Fruit fly (Drosophila melanogaster) whole organism, embryonic: ENCODE measurements around the gene Swip-1.

ENCODE experiments used
- BtbVII ChIP-seq: fragments of 200-800 bp; sonication (Bioruptor generic); optimal IDR thresholded peaks from 3 replicates; lab custom pipeline; 2017; ENCODE audit warnings: missing biosample characterization, mild to moderate bottlenecking, missing genetic modification characterization
- CG10209 ChIP-seq: fragments of 200-800 bp; sonication (Bioruptor generic); optimal IDR thresholded peaks from 3 replicates; lab custom pipeline; 2017; ENCODE audit warnings: missing biosample characterization, mild to moderate bottlenecking, missing genetic modification characterization, missing genetic modification reagents
- CG10431 ChIP-seq: fragments of 200-800 bp; sonication (Bioruptor generic); optimal IDR thresholded peaks from 3 replicates; lab custom pipeline; 2018; ENCODE audit warnings: missing biosample characterization, mild to moderate bottlenecking, missing genetic modification characterization
- CG11093 ChIP-seq: fragments of 200-800 bp; sonication (Bioruptor generic); IDR thresholded peaks from 3 replicates; pipeline ENCODE4 v1.3.6; 2022; ENCODE audit warnings: missing biosample characterization, missing genetic modification characterization
- CG12299 ChIP-seq: fragments of 200-800 bp; sonication (Bioruptor generic); optimal IDR thresholded peaks from 2 replicates; lab custom pipeline; 2018; ENCODE audit warnings: missing biosample characterization, mild to moderate bottlenecking, missing genetic modification characterization
- CG13123 ChIP-seq: fragments of 200-800 bp; sonication (Bioruptor generic); optimal IDR thresholded peaks from 2 replicates; lab custom pipeline; 2016; ENCODE audit warnings: missing biosample characterization, missing genetic modification characterization
- CG13287 ChIP-seq: fragments of 200-800 bp; sonication (Bioruptor generic); IDR thresholded peaks from 2 replicates; pipeline ENCODE4 v1.3.6; 2022; ENCODE audit warnings: missing biosample characterization, missing genetic modification characterization; ENCODE audit not compliant: partially characterized antibody
- CG14860 ChIP-seq: fragments of 200-800 bp; sonication (Bioruptor generic); IDR thresholded peaks from 3 replicates; pipeline ENCODE4 v1.3.6; 2022; ENCODE audit warnings: missing biosample characterization, missing genetic modification characterization; ENCODE audit not compliant: partially characterized antibody
- CG17361 ChIP-seq: fragments of 200-800 bp; sonication (Bioruptor generic); IDR thresholded peaks from 3 replicates; pipeline ENCODE4 v1.3.6; 2022; ENCODE audit warnings: missing biosample characterization, missing genetic modification characterization
- CG17912 ChIP-seq: fragments of 200-800 bp; sonication (Bioruptor generic); optimal IDR thresholded peaks from 2 replicates; lab custom pipeline; 2018; ENCODE audit warnings: missing biosample characterization, mild to moderate bottlenecking, missing genetic modification characterization
- CG1832 ChIP-seq: fragments of 200-800 bp; sonication (Bioruptor generic); optimal IDR thresholded peaks from 2 replicates; lab custom pipeline; 2017; ENCODE audit warnings: missing biosample characterization, mild to moderate bottlenecking, missing genetic modification characterization, inconsistent platforms
- CG2712 ChIP-seq: fragments of 200-800 bp; optimal IDR thresholded peaks from 3 replicates; lab custom pipeline; 2019; ENCODE audit warnings: missing biosample characterization, mild to moderate bottlenecking, missing genetic modification characterization, moderate library complexity
- CG2889 ChIP-seq: fragments of 200-800 bp; sonication (Bioruptor generic); IDR thresholded peaks from 3 replicates; pipeline ENCODE4 v1.3.6; 2022; ENCODE audit warnings: missing biosample characterization, missing genetic modification characterization
- CG31224 ChIP-seq: fragments of 200-800 bp; sonication (Bioruptor generic); IDR thresholded peaks from 2 replicates; pipeline ENCODE4 v1.3.6; 2022; ENCODE audit warnings: missing biosample characterization, missing genetic modification characterization
- CG3163 ChIP-seq: fragments of 200-800 bp; sonication (Bioruptor generic); optimal IDR thresholded peaks from 3 replicates; lab custom pipeline; 2016; ENCODE audit warnings: missing biosample characterization, missing genetic modification characterization
- CG32532 ChIP-seq: fragments of 200-800 bp; sonication (Bioruptor generic); IDR thresholded peaks from 2 replicates; pipeline ENCODE4 v1.3.6; 2022; ENCODE audit warnings: missing biosample characterization, missing genetic modification characterization
- CG4617 ChIP-seq: fragments of 200-800 bp; sonication (Bioruptor generic); optimal IDR thresholded peaks from 3 replicates; lab custom pipeline; 2016; ENCODE audit warnings: missing biosample characterization, missing genetic modification characterization, borderline replicate concordance
- CG6813 ChIP-seq: fragments of 200-800 bp; sonication (Bioruptor generic); optimal IDR thresholded peaks from 2 replicates; lab custom pipeline; 2017; ENCODE audit warnings: missing biosample characterization, missing genetic modification characterization, mild to moderate bottlenecking, moderate library complexity, missing genetic modification reagents
- CG8359 ChIP-seq: fragments of 200-800 bp; sonication (Bioruptor generic); optimal IDR thresholded peaks from 2 replicates; lab custom pipeline; 2017; ENCODE audit warnings: missing biosample characterization, mild to moderate bottlenecking, missing genetic modification characterization, borderline replicate concordance
- CG9797 ChIP-seq: fragments of 200-800 bp; sonication (Bioruptor generic); optimal IDR thresholded peaks from 3 replicates; lab custom pipeline; 2018; ENCODE audit warnings: missing biosample characterization, mild to moderate bottlenecking, missing genetic modification characterization
- CkIIα-i1 ChIP-seq: fragments of 200-800 bp; sonication (Bioruptor generic); IDR thresholded peaks from 2 replicates; pipeline ENCODE4 v1.3.6; 2022; ENCODE audit warnings: missing biosample characterization, missing genetic modification characterization
- Deaf1 ChIP-seq: fragments of 200-800 bp; optimal IDR thresholded peaks from 3 replicates; lab custom pipeline; 2019; ENCODE audit warnings: missing biosample characterization, mild to moderate bottlenecking, missing genetic modification characterization, moderate library complexity
- Dek ChIP-seq: fragments of 200-800 bp; sonication (Bioruptor generic); optimal IDR thresholded peaks from 3 replicates; lab custom pipeline; 2019; ENCODE audit warnings: missing biosample characterization, mild to moderate bottlenecking, missing genetic modification characterization, moderate library complexity
- Doc3 ChIP-seq: fragments of 200-800 bp; sonication (Bioruptor generic); IDR thresholded peaks from 3 replicates; pipeline ENCODE4 v1.3.6; 2022; ENCODE audit warnings: missing biosample characterization, missing genetic modification characterization; ENCODE audit not compliant: partially characterized antibody
- Dref ChIP-seq: fragments of 200-800 bp; sonication (Bioruptor generic); IDR thresholded peaks from 2 replicates; pipeline ENCODE4 v1.3.6; 2022; ENCODE audit warnings: missing biosample characterization, missing genetic modification characterization
- E2f1 ChIP-seq: fragments of 200-800 bp; sonication (Bioruptor generic); IDR thresholded peaks from 2 replicates; pipeline ENCODE4 v1.3.6; 2022; ENCODE audit warnings: missing biosample characterization, missing genetic modification characterization
- Meics ChIP-seq: fragments of 200-800 bp; sonication (Bioruptor generic); optimal IDR thresholded peaks from 2 replicates; lab custom pipeline; 2017; ENCODE audit warnings: missing biosample characterization, mild to moderate bottlenecking, missing genetic modification characterization
- NC2β ChIP-seq: fragments of 200-800 bp; sonication (Bioruptor generic); optimal IDR thresholded peaks from 2 replicates; lab custom pipeline; 2016; ENCODE audit warnings: missing biosample characterization, missing genetic modification characterization
- NK7.1 ChIP-seq: fragments of 200-800 bp; sonication (Bioruptor generic); optimal IDR thresholded peaks from 3 replicates; lab custom pipeline; 2016; ENCODE audit warnings: missing biosample characterization, missing genetic modification characterization
- Nf-YB ChIP-seq: fragments of 200-800 bp; sonication (Bioruptor generic); optimal IDR thresholded peaks from 3 replicates; lab custom pipeline; 2019; ENCODE audit warnings: missing biosample characterization, mild to moderate bottlenecking, missing genetic modification characterization, moderate library complexity
- Nf-YC ChIP-seq: fragments of 200-800 bp; optimal IDR thresholded peaks from 3 replicates; lab custom pipeline; 2019; ENCODE audit warnings: missing biosample characterization, mild to moderate bottlenecking, missing genetic modification characterization, moderate library complexity
- Sox100B ChIP-seq: fragments of 200-800 bp; sonication (Bioruptor generic); optimal IDR thresholded peaks from 3 replicates; lab custom pipeline; 2018; ENCODE audit warnings: missing biosample characterization, mild to moderate bottlenecking, missing genetic modification characterization
- Taf1 ChIP-seq: fragments of 200-800 bp; sonication (Bioruptor generic); IDR thresholded peaks from 2 replicates; pipeline ENCODE4 v1.3.6; 2022; ENCODE audit warnings: missing biosample characterization, missing genetic modification characterization
- Trl ChIP-seq, 3 experiments: fragments of >200 bp in 2 of 3; fragments of 200-800 bp in 1 of 3; sonication (Bioruptor generic) in 1 of 3; optimal IDR thresholded peaks; 2 replicates in 1 of 3; 3 replicates in 2 of 3; lab custom pipeline; 2016 to 2017; ENCODE audit warnings: missing biosample characterization in 1 of 3, missing genetic modification characterization in 1 of 3
- ac ChIP-seq: fragments of 200-800 bp; sonication (Bioruptor generic); optimal IDR thresholded peaks from 3 replicates; lab custom pipeline; 2017; ENCODE audit warnings: missing biosample characterization, mild to moderate bottlenecking, missing genetic modification characterization
- btn ChIP-seq: fragments of 200-800 bp; sonication (Bioruptor generic); optimal IDR thresholded peaks from 2 replicates; lab custom pipeline; 2016; ENCODE audit warnings: missing biosample characterization, missing genetic modification characterization
- dysf ChIP-seq: fragments of 200-800 bp; sonication (Bioruptor generic); IDR thresholded peaks from 3 replicates; pipeline ENCODE4 v1.3.6; 2022; ENCODE audit warnings: missing biosample characterization, missing genetic modification characterization
- gfzf ChIP-seq: fragments of 200-800 bp; sonication (Bioruptor generic); optimal IDR thresholded peaks from 2 replicates; lab custom pipeline; 2016; ENCODE audit warnings: missing biosample characterization, mild to moderate bottlenecking, missing genetic modification characterization, moderate library complexity
- nerfin-1 ChIP-seq: fragments of 200-800 bp; sonication (Bioruptor generic); optimal IDR thresholded peaks from 3 replicates; lab custom pipeline; 2019; ENCODE audit warnings: missing biosample characterization, mild to moderate bottlenecking, missing genetic modification characterization, moderate library complexity
- pita ChIP-seq: fragments of 200-800 bp; sonication (Bioruptor generic); optimal IDR thresholded peaks from 2 replicates; lab custom pipeline; 2017; ENCODE audit warnings: missing biosample characterization, mild to moderate bottlenecking, missing genetic modification characterization
- prd ChIP-seq, 3 experiments: fragments of >200 bp in 2 of 3; fragments of 200-800 bp in 1 of 3; sonication (Bioruptor generic) in 1 of 3; optimal IDR thresholded peaks in 2 of 3; IDR thresholded peaks in 1 of 3; 2 replicates in 2 of 3; 3 replicates in 1 of 3; pipeline versions ENCODE4 v1.3.6 to Lab custom; 2017 to 2022; ENCODE audit warnings: missing biosample characterization in 1 of 3, missing genetic modification characterization in 1 of 3
- rib ChIP-seq: fragments of 200-800 bp; sonication (Bioruptor generic); IDR thresholded peaks from 2 replicates; pipeline ENCODE4 v1.3.6; 2022; ENCODE audit warnings: missing biosample characterization, missing genetic modification characterization
- scrt ChIP-seq: fragments of 200-800 bp; sonication (Bioruptor generic); optimal IDR thresholded peaks from 2 replicates; lab custom pipeline; 2018; ENCODE audit warnings: missing biosample characterization, mild to moderate bottlenecking, missing genetic modification characterization, moderate library complexity
- tin ChIP-seq: fragments of 200-800 bp; sonication (Bioruptor generic); optimal IDR thresholded peaks from 3 replicates; lab custom pipeline; 2016; ENCODE audit warnings: missing biosample characterization, missing genetic modification characterization
- unc-4 ChIP-seq: fragments of 200-800 bp; sonication (Bioruptor generic); IDR thresholded peaks from 2 replicates; pipeline ENCODE4 v1.3.6; 2022; ENCODE audit warnings: missing biosample characterization, missing genetic modification characterization; ENCODE audit not compliant: partially characterized antibody
- vfl ChIP-seq: fragments of 200-800 bp; sonication (Bioruptor generic); optimal IDR thresholded peaks from 2 replicates; lab custom pipeline; 2016; ENCODE audit warnings: missing biosample characterization, missing genetic modification characterization

Gene Swip-1

dm6 chr2L:18948065-18948723 is 38.9 kb downstream of the Swip-1 start (continued):
- TF ChIP-seq CG17912 (GFP tag; lab: Kevin White, UChicago) (no peak), CG8359 (GFP tag; lab: Kevin White, UChicago) (no peak), CG4617 (GFP tag; lab: Kevin White, UChicago) (no peak), CG1832 (GFP tag; lab: Kevin White, UChicago) (no peak), Trl (optimal IDR thresholded peaks at IDR 0.05; lab: Kevin White, UChicago) (no peak), Trl (GFP tag; optimal IDR thresholded peaks at IDR 0.05; lab: Kevin White, UChicago) (no peak), prd (optimal IDR thresholded peaks at IDR 0.05; lab: Kevin White, UChicago) (no peak), prd (GFP tag; IDR thresholded peaks at IDR 0.05; lab: Robert Waterston, UW) (peak; percentile 63; the same call in 2 of the 3 replicates), CG10209 (peak; percentile 77), CG9797 (no peak), scrt (GFP tag; lab: Kevin White, UChicago) (no peak), dysf (GFP tag; lab: Robert Waterston, UW) (peak; percentile 50; the same call in 1 of the 3 replicates), gfzf (GFP tag; lab: Kevin White, UChicago) (no peak), CG10431 (peak; percentile 66), CG17361 (GFP tag; lab: Robert Waterston, UW) (peak; percentile 82), BtbVII (GFP tag; lab: Kevin White, UChicago) (peak; percentile 31)

DNA sequence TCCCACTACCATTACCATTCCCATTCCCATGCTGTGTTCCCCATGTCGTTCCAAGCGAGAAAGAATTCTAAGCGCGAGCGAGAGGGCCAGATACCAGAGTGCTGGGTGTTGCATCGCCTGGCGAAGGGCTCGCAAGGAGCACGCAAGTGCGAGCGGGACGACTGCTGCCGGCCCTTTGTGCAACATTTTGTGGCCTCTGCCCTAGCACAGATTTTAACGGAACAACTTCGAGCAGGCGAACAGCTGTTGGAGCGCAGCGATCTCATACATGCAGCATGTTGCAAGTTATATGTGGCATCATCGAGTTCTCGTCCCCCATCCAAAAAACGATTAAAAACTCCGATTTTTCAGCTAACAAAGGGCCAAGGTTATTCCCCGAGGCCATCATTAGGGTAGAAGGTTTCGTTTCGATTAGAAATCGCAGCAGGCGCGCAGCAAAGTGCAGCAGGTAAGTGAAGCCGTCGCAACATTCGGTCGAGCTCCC is 39.5 kb downstream of the Swip-1 start:
- no peak for TF ChIP-seq Nf-YB
- no peak for TF ChIP-seq scrt (GFP tag; lab: Kevin White, UChicago)
- no peak for TF ChIP-seq CG6813 (GFP tag; lab: Kevin White, UChicago)
- TF ChIP-seq CkIIα-i1 = no peak
- TF ChIP-seq btn (GFP tag; lab: Kevin White, UChicago) = no peak
- TF ChIP-seq unc-4 (GFP tag; lab: Robert Waterston, UW) = 0 out of 2 replicates have a peak, but pooled peaks have one; percentile 22
- TF ChIP-seq CG3163 (GFP tag; lab: Kevin White, UChicago) = no peak
- peak; percentile 78 for TF ChIP-seq nerfin-1
- peak; percentile 97 for TF ChIP-seq CG31224 (GFP tag; lab: Robert Waterston, UW)
- TF ChIP-seq CG10431 = no peak
- no peak for TF ChIP-seq Sox100B (GFP tag; lab: Kevin White, UChicago)
- no peak for TF ChIP-seq NC2β
- TF ChIP-seq Taf1 (GFP tag; lab: Robert Waterston, UW) = no peak
- 0 out of 2 replicates have a peak, but pooled peaks have one; percentile 23 for TF ChIP-seq Dref (GFP tag; lab: Robert Waterston, UW)
- TF ChIP-seq CG14860 = peak; percentile 29; the same call in 1 of the 3 replicates
- no peak for TF ChIP-seq CG2889 (GFP tag; lab: Robert Waterston, UW)
- TF ChIP-seq pita (GFP tag; lab: Kevin White, UChicago) = no peak
- no peak for TF ChIP-seq CG11093
- no peak for TF ChIP-seq CG12299 (tag; lab: Kevin White, UChicago)
- TF ChIP-seq NK7.1 (GFP tag; lab: Kevin White, UChicago) = no peak
- TF ChIP-seq vfl (GFP tag; lab: Kevin White, UChicago) = no peak
- TF ChIP-seq tin (GFP tag; lab: Kevin White, UChicago) = no peak
- peak; percentile 47; the same call in 1 of the 3 replicates for TF ChIP-seq Doc3 (GFP tag; lab: Robert Waterston, UW)
- no peak for TF ChIP-seq Meics (GFP tag; lab: Kevin White, UChicago)
- TF ChIP-seq CG32532 (GFP tag; lab: Robert Waterston, UW) = no peak
- peak; percentile 10 for TF ChIP-seq Nf-YC
- no peak for TF ChIP-seq ac (GFP tag; lab: Kevin White, UChicago)
- no peak for TF ChIP-seq Dek (tag; lab: Kevin White, UChicago)
- TF ChIP-seq Deaf1 (tag; lab: Kevin White, UChicago) = peak; percentile 33
- TF ChIP-seq CG13287 (GFP tag; lab: Robert Waterston, UW) = no peak
- TF ChIP-seq CG2712 (tag; lab: Kevin White, UChicago) = no peak
- no peak for TF ChIP-seq E2f1 (GFP tag; lab: Robert Waterston, UW)
- TF ChIP-seq CG13123 (GFP tag; lab: Kevin White, UChicago) = no peak
- TF ChIP-seq rib (GFP tag; lab: Robert Waterston, UW) = no peak
